Worm (Caenorhabditis elegans) whole organism, L1 larva: ENCODE results near the gene W07G4.2.

Experiments used
- C16A3.4 ChIP-seq: fragments of 150-350 bp; optimal IDR thresholded peaks from 2 replicates; lab custom pipeline; 2014; ENCODE audit warnings: missing biosample characterization, missing genetic modification characterization
- C34B4.2 ChIP-seq: sonication (generic microtip); optimal IDR thresholded peaks from 2 replicates; lab custom pipeline; 2017; ENCODE audit warnings: mild to moderate bottlenecking, missing genetic modification characterization, missing compliant biosample characterization
- F16B12.6 ChIP-seq: fragments of 150-350 bp; optimal IDR thresholded peaks from 2 replicates; lab custom pipeline; 2014; ENCODE audit warnings: missing biosample characterization, missing genetic modification characterization
- Y116A8C.19 ChIP-seq: sonication (generic microtip); optimal IDR thresholded peaks from 2 replicates; lab custom pipeline; 2016; ENCODE audit warnings: missing compliant biosample characterization, missing genetic modification characterization, borderline replicate concordance
- aha-1 ChIP-seq: fragments of 150-350 bp; optimal IDR thresholded peaks from 2 replicates; lab custom pipeline; 2014; ENCODE audit warnings: missing biosample characterization, missing genetic modification characterization
- alr-1 ChIP-seq: fragments of 200-800 bp; sonication (Bioruptor generic); optimal IDR thresholded peaks from 2 replicates; lab custom pipeline; 2018; ENCODE audit warnings: borderline replicate concordance, mild to moderate bottlenecking, missing genetic modification characterization, missing compliant biosample characterization
- ama-1 ChIP-seq: fragments of 150-350 bp; optimal IDR thresholded peaks from 2 replicates; lab custom pipeline; 2014
- ceh-8 ChIP-seq: fragments of 200-800 bp; sonication (Bioruptor generic); optimal IDR thresholded peaks from 2 replicates; lab custom pipeline; 2018; ENCODE audit warnings: mild to moderate bottlenecking, missing genetic modification characterization, moderate library complexity, missing compliant biosample characterization
- ceh-82 ChIP-seq, 3 experiments: fragments of 150-350 bp in 1 of 3; sonication (generic microtip) in 2 of 3; optimal IDR thresholded peaks; 2 replicates each; lab custom pipeline; 2014 to 2017; ENCODE audit warnings: missing biosample characterization in 3 of 3, missing genetic modification characterization in 3 of 3
- ceh-90 ChIP-seq: sonication (generic microtip); optimal IDR thresholded peaks from 2 replicates; lab custom pipeline; 2016; ENCODE audit warnings: missing genetic modification characterization, missing compliant biosample characterization
- ces-1 ChIP-seq: fragments of 150-350 bp; optimal IDR thresholded peaks from 2 replicates; lab custom pipeline; 2014; ENCODE audit warnings: missing biosample characterization, missing genetic modification reagents, missing genetic modification characterization
- dsc-1 ChIP-seq: sonication (generic microtip); optimal IDR thresholded peaks from 2 replicates; lab custom pipeline; 2016; ENCODE audit warnings: mild to moderate bottlenecking, missing genetic modification characterization, missing compliant biosample characterization
- efl-1 ChIP-seq, 4 experiments: fragments of 150-350 bp; optimal IDR thresholded peaks in 3 of 4; peaks in 1 of 4; 1 replicate in 1 of 4; 2 replicates in 3 of 4; lab custom pipeline; 2014; ENCODE audit warnings: missing biosample characterization in 2 of 4, missing genetic modification characterization in 2 of 4, missing genetic modification reagents in 2 of 4
- efl-3 ChIP-seq: fragments of 200-800 bp; sonication (Bioruptor generic); optimal IDR thresholded peaks from 2 replicates; lab custom pipeline; 2018; ENCODE audit warnings: mild to moderate bottlenecking, missing genetic modification characterization, missing compliant biosample characterization
- elt-2 ChIP-seq: sonication (generic microtip); optimal IDR thresholded peaks from 2 replicates; lab custom pipeline; 2016; ENCODE audit warnings: missing genetic modification characterization, mild to moderate bottlenecking, inconsistent platforms, missing compliant biosample characterization, missing genetic modification reagents
- elt-3 ChIP-seq, 6 experiments: fragments of 150-350 bp in 1 of 6; sonication (generic microtip); optimal IDR thresholded peaks; 2 replicates each; lab custom pipeline; 2017 to 2018; ENCODE audit warnings: missing biosample characterization in 6 of 6, missing genetic modification characterization in 6 of 6, inconsistent platforms in 1 of 6
- ets-5 ChIP-seq: fragments of 200-800 bp; sonication (Bioruptor generic); IDR thresholded peaks from 2 replicates; pipeline ENCODE4 v1.3.6; 2022; ENCODE audit warnings: missing genetic modification characterization, missing compliant biosample characterization
- fkh-10 ChIP-seq: sonication (generic microtip); optimal IDR thresholded peaks from 2 replicates; lab custom pipeline; 2017; ENCODE audit warnings: missing biosample characterization, missing genetic modification reagents, missing genetic modification characterization
- fkh-4 ChIP-seq: sonication (generic microtip); optimal IDR thresholded peaks from 2 replicates; lab custom pipeline; 2016; ENCODE audit warnings: missing compliant biosample characterization, missing genetic modification characterization, borderline replicate concordance
- grh-1 ChIP-seq: fragments of 200-800 bp; sonication (Bioruptor generic); IDR thresholded peaks from 2 replicates; pipeline ENCODE4 v1.3.6; 2022; ENCODE audit warnings: missing genetic modification reagents, missing genetic modification characterization, missing compliant biosample characterization
- hlh-17 ChIP-seq: fragments of 200-800 bp; sonication (Bioruptor generic); optimal IDR thresholded peaks from 2 replicates; lab custom pipeline; 2018; ENCODE audit warnings: missing genetic modification characterization, mild to moderate bottlenecking, missing compliant biosample characterization, moderate library complexity, borderline replicate concordance
- hlh-4 ChIP-seq: sonication (generic microtip); optimal IDR thresholded peaks from 2 replicates; lab custom pipeline; 2016; ENCODE audit warnings: mild to moderate bottlenecking, missing genetic modification characterization, missing compliant biosample characterization
- hpl-2 ChIP-seq: fragments of 150-350 bp; optimal IDR thresholded peaks from 2 replicates; lab custom pipeline; 2014; ENCODE audit warnings: missing biosample characterization, missing genetic modification reagents, missing genetic modification characterization
- irx-1 ChIP-seq: sonication (generic microtip); optimal IDR thresholded peaks from 2 replicates; lab custom pipeline; 2016; ENCODE audit warnings: missing genetic modification characterization, missing compliant biosample characterization
- lin-14 ChIP-seq: fragments of 200-800 bp; sonication (Bioruptor generic); optimal IDR thresholded peaks from 2 replicates; lab custom pipeline; 2018; ENCODE audit warnings: mild to moderate bottlenecking, missing genetic modification characterization, moderate library complexity, missing compliant biosample characterization
- lin-15B ChIP-seq: fragments of 150-350 bp; sonication (generic microtip); optimal IDR thresholded peaks from 3 replicates; lab custom pipeline; 2014; ENCODE audit warnings: missing biosample characterization, missing genetic modification characterization
- lir-3 ChIP-seq: sonication (generic microtip); optimal IDR thresholded peaks from 2 replicates; lab custom pipeline; 2016; ENCODE audit warnings: mild to moderate bottlenecking, missing genetic modification characterization, moderate library complexity, missing compliant biosample characterization; ENCODE audit not compliant: poor library complexity
- lsy-2 ChIP-seq, 2 experiments: fragments of 150-350 bp; optimal IDR thresholded peaks; 2 replicates each; lab custom pipeline; 2014; ENCODE audit warnings: missing biosample characterization in 2 of 2, missing genetic modification characterization in 2 of 2
- mab-9 ChIP-seq: fragments of 200-800 bp; sonication (Bioruptor generic); IDR thresholded peaks from 2 replicates; pipeline ENCODE4 v1.3.6; 2022; ENCODE audit warnings: missing genetic modification reagents, missing genetic modification characterization, missing compliant biosample characterization
- mdl-1 ChIP-seq, 2 experiments: fragments of 150-350 bp; optimal IDR thresholded peaks; 2 replicates each; lab custom pipeline; 2014 to 2017; ENCODE audit warnings: missing biosample characterization in 2 of 2, missing genetic modification characterization in 2 of 2, inconsistent platforms in 1 of 2
- mef-2 ChIP-seq: fragments of 150-350 bp; optimal IDR thresholded peaks from 2 replicates; lab custom pipeline; 2014; ENCODE audit warnings: missing biosample characterization, missing genetic modification characterization
- mep-1 ChIP-seq: fragments of 150-350 bp; optimal IDR thresholded peaks from 2 replicates; lab custom pipeline; 2014; ENCODE audit warnings: missing biosample characterization, missing genetic modification characterization
- nhr-11 ChIP-seq: fragments of 150-350 bp; optimal IDR thresholded peaks from 2 replicates; lab custom pipeline; 2014; ENCODE audit warnings: missing biosample characterization, missing genetic modification characterization
- nhr-19 ChIP-seq: fragments of 200-800 bp; sonication (Bioruptor generic); conservative IDR thresholded peaks from 2 replicates; pipeline ENCODE4 v1.3.6; 2022; ENCODE audit warnings: missing genetic modification characterization, missing compliant biosample characterization
- nhr-237 ChIP-seq: fragments of 150-350 bp; optimal IDR thresholded peaks from 2 replicates; lab custom pipeline; 2014; ENCODE audit warnings: missing biosample characterization, missing genetic modification characterization
- nhr-47 ChIP-seq: sonication (generic microtip); optimal IDR thresholded peaks from 2 replicates; lab custom pipeline; 2016; ENCODE audit warnings: mild to moderate bottlenecking, missing genetic modification characterization, moderate library complexity, missing compliant biosample characterization
- nhr-84 ChIP-seq: sonication (generic microtip); optimal IDR thresholded peaks from 2 replicates; lab custom pipeline; 2017; ENCODE audit warnings: missing biosample characterization, missing genetic modification characterization
- nhr-85 ChIP-seq: sonication (generic microtip); peaks from one replicate; lab custom pipeline; 2016; ENCODE audit warnings: missing genetic modification characterization, inconsistent platforms, missing compliant biosample characterization
- nhr-90 ChIP-seq: sonication (generic microtip); optimal IDR thresholded peaks from 2 replicates; lab custom pipeline; 2016; ENCODE audit warnings: mild to moderate bottlenecking, missing genetic modification characterization, missing compliant biosample characterization; ENCODE audit not compliant: poor library complexity
- pqm-1 ChIP-seq: sonication (generic microtip); optimal IDR thresholded peaks from 3 replicates; lab custom pipeline; 2017; ENCODE audit warnings: missing biosample characterization, missing genetic modification characterization
- snu-23 ChIP-seq: sonication (generic microtip); optimal IDR thresholded peaks from 2 replicates; lab custom pipeline; 2016; ENCODE audit warnings: missing genetic modification characterization, missing compliant biosample characterization
- sox-4 ChIP-seq: sonication (generic microtip); optimal IDR thresholded peaks from 2 replicates; lab custom pipeline; 2016; ENCODE audit warnings: missing genetic modification characterization, missing compliant biosample characterization
- sup-37 ChIP-seq: fragments of 200-800 bp; sonication (Bioruptor generic); optimal IDR thresholded peaks from 2 replicates; lab custom pipeline; 2018; ENCODE audit warnings: mild to moderate bottlenecking, missing genetic modification characterization, missing compliant biosample characterization
- swsn-7 ChIP-seq: sonication (generic microtip); optimal IDR thresholded peaks from 2 replicates; lab custom pipeline; 2016; ENCODE audit warnings: missing genetic modification characterization, missing compliant biosample characterization
- tbx-2 ChIP-seq: sonication (generic microtip); optimal IDR thresholded peaks from 2 replicates; lab custom pipeline; 2016; ENCODE audit warnings: missing genetic modification characterization, missing compliant biosample characterization
- tlp-1 ChIP-seq: fragments of 150-350 bp; optimal IDR thresholded peaks from 2 replicates; lab custom pipeline; 2014; ENCODE audit warnings: missing biosample characterization, missing genetic modification characterization
- unc-130 ChIP-seq: fragments of 150-350 bp; optimal IDR thresholded peaks from 2 replicates; lab custom pipeline; 2017; ENCODE audit warnings: missing biosample characterization, missing genetic modification characterization, inconsistent platforms
- unc-30 ChIP-seq: sonication (generic microtip); optimal IDR thresholded peaks from 2 replicates; lab custom pipeline; 2017; ENCODE audit warnings: missing biosample characterization, missing genetic modification characterization
- unc-86 ChIP-seq: sonication (generic microtip); optimal IDR thresholded peaks from 2 replicates; lab custom pipeline; 2016; ENCODE audit warnings: missing genetic modification characterization, missing compliant biosample characterization
- unc-98 ChIP-seq: fragments of 200-800 bp; sonication (Bioruptor generic); IDR thresholded peaks from 2 replicates; pipeline ENCODE4 v1.3.6; 2022; ENCODE audit warnings: missing genetic modification characterization, missing compliant biosample characterization
- ztf-11 ChIP-seq, 2 experiments: sonication (generic microtip); optimal IDR thresholded peaks; 2 replicates each; lab custom pipeline; 2016 to 2017; ENCODE audit warnings: missing genetic modification characterization in 2 of 2, missing biosample characterization in 1 of 2, missing compliant biosample characterization in 1 of 2

W07G4.2 gene

ce11 chrV:13082442-13083126, 46.2 kb upstream of the W07G4.2 start, which contains the start of gene C34B4.2:
Gene C34B4.2, plus strand, starts transcription at chrV:13083055.
- TF ChIP-seq grh-1 (GFP tag; lab: Robert Waterston, UW) (no peak), lin-15B (tag; lab: Kevin White, UChicago) (no peak), efl-1 (optimal IDR thresholded peaks at IDR 0.05; lab: Kevin White, UChicago) (peak; percentile 29 to 55), efl-1 (GFP tag; optimal IDR thresholded peaks at IDR 0.05 in 1 of 2; lab: Kevin White, UChicago) (peak in 1 of 2 experiments; percentile 48), ceh-8 (GFP tag; lab: Kevin White, UChicago) (no peak), nhr-11 (tag; lab: Kevin White, UChicago) (peak; percentile 25), swsn-7 (tag; lab: Kevin White, UChicago) (peak; percentile 64), hpl-2 (GFP tag; lab: Kevin White, UChicago) (no peak), lsy-2 (tag; optimal IDR thresholded peaks at IDR 0.05; lab: Kevin White, UChicago) (peak; percentile 24 to 68), nhr-85 (peak; percentile 66), lir-3 (tag; lab: Kevin White, UChicago) (no peak), mab-9 (GFP tag; lab: Robert Waterston, UW) (peak; percentile 73), tbx-2 (tag; lab: Kevin White, UChicago) (peak; percentile 87), unc-86 (no peak), ceh-82 (tag; optimal IDR thresholded peaks at IDR 0.05; lab: Kevin White, UChicago) (peak in 1 of 3 experiments; percentile 24), pqm-1 (tag; lab: Kevin White, UChicago) (no peak), elt-3 (tag; optimal IDR thresholded peaks at IDR 0.05; lab: Kevin White, UChicago) (peak in 2 of 6 experiments; percentile 8 to 38), elt-2 (tag; lab: Kevin White, UChicago) (peak; percentile 76), snu-23 (GFP tag; lab: Kevin White, UChicago) (peak; percentile 68), ets-5 (GFP tag; lab: Robert Waterston, UW) (no peak), ztf-11 (tag; optimal IDR thresholded peaks at IDR 0.05; lab: Kevin White, UChicago) (no peak), hlh-17 (GFP tag; lab: Kevin White, UChicago) (no peak), fkh-10 (GFP tag; lab: Kevin White, UChicago) (peak; percentile 27), sup-37 (GFP tag; lab: Kevin White, UChicago) (no peak), efl-3 (no peak), tlp-1 (tag; lab: Kevin White, UChicago) (no peak), aha-1 (peak; percentile 92), alr-1 (tag; lab: Kevin White, UChicago) (no peak), fkh-4 (tag; lab: Kevin White, UChicago) (no peak), ces-1 (no peak), mef-2 (tag; lab: Kevin White, UChicago) (peak; percentile 22), nhr-47 (tag; lab: Kevin White, UChicago) (peak; percentile 57), irx-1 (tag; lab: Kevin White, UChicago) (peak; percentile 63), ama-1 (lab: Kevin White, UChicago) (no peak), nhr-19 (GFP tag; lab: Robert Waterston, UW) (peak; percentile 92), unc-30 (tag; lab: Kevin White, UChicago) (no peak), hlh-4 (no peak), unc-130 (tag; lab: Kevin White, UChicago) (peak; percentile 39), dsc-1 (peak; percentile 32), nhr-84 (tag; lab: Kevin White, UChicago) (no peak), unc-98 (GFP tag; lab: Robert Waterston, UW) (peak; percentile 14; the same call in 1 of the 2 replicates), nhr-237 (tag; lab: Kevin White, UChicago) (no peak), mdl-1 (tag; optimal IDR thresholded peaks at IDR 0.05; lab: Kevin White, UChicago) (peak in 1 of 2 experiments; percentile 79), F16B12.6 (tag; lab: Kevin White, UChicago) (no peak), ceh-90 (no peak), mep-1 (tag; lab: Kevin White, UChicago) (peak; percentile 68), nhr-90 (tag; lab: Kevin White, UChicago) (peak; percentile 59), sox-4 (tag; lab: Kevin White, UChicago) (peak; percentile 32), C34B4.2 (tag; lab: Kevin White, UChicago) (no peak), C16A3.4 (tag; lab: Kevin White, UChicago) (peak; percentile 35), lin-14 (peak; percentile 90), Y116A8C.19 (tag; lab: Kevin White, UChicago) (no peak)
